Worm (Caenorhabditis elegans) whole organism, L3 larva: Measurements from ENCODE around the gene M01G5.1.
A peak's percentile ranks its signal among the peaks of the same experiment; 100 is the strongest.

Experiments
- R02D3.7 ChIP-seq: fragments of 150-350 bp; optimal IDR thresholded peaks from 2 replicates; lab custom pipeline; 2014; ENCODE audit warnings: missing biosample characterization, missing genetic modification characterization
- ceh-16 ChIP-seq: sonication (generic microtip); optimal IDR thresholded peaks from 2 replicates; lab custom pipeline; 2017; ENCODE audit warnings: missing biosample characterization, missing genetic modification characterization
- ceh-28 ChIP-seq: fragments of 150-350 bp; optimal IDR thresholded peaks from 2 replicates; lab custom pipeline; 2014; ENCODE audit warnings: missing biosample characterization, missing genetic modification reagents, missing genetic modification characterization
- ceh-82 ChIP-seq: fragments of 150-350 bp; optimal IDR thresholded peaks from 2 replicates; lab custom pipeline; 2014; ENCODE audit warnings: missing biosample characterization, missing genetic modification characterization
- daf-12 ChIP-seq: fragments of 150-350 bp; optimal IDR thresholded peaks from 2 replicates; lab custom pipeline; 2014; ENCODE audit warnings: missing biosample characterization, missing genetic modification reagents, missing genetic modification characterization
- egl-27 ChIP-seq: sonication (generic microtip); optimal IDR thresholded peaks from 4 replicates; lab custom pipeline; 2017; ENCODE audit warnings: missing biosample characterization, missing genetic modification reagents, missing genetic modification characterization
- egl-5 ChIP-seq: fragments of 150-350 bp; optimal IDR thresholded peaks from 2 replicates; lab custom pipeline; 2017; ENCODE audit warnings: missing biosample characterization, missing genetic modification reagents, missing genetic modification characterization, inconsistent platforms
- elt-1 ChIP-seq: fragments of 150-350 bp; optimal IDR thresholded peaks from 2 replicates; lab custom pipeline; 2014; ENCODE audit warnings: missing biosample characterization, missing genetic modification characterization
- hmg-11 ChIP-seq: sonication (generic microtip); optimal IDR thresholded peaks from 2 replicates; lab custom pipeline; 2016; ENCODE audit warnings: missing genetic modification characterization, missing compliant biosample characterization
- lin-15B ChIP-seq: fragments of 150-350 bp; optimal IDR thresholded peaks from 2 replicates; lab custom pipeline; 2014; ENCODE audit warnings: missing biosample characterization, missing genetic modification characterization
- lsy-12 ChIP-seq: sonication (generic microtip); optimal IDR thresholded peaks from 2 replicates; lab custom pipeline; 2016; ENCODE audit warnings: mild to moderate bottlenecking, missing genetic modification characterization, missing compliant biosample characterization
- mdl-1 ChIP-seq: fragments of 150-350 bp; optimal IDR thresholded peaks from 2 replicates; lab custom pipeline; 2014; ENCODE audit warnings: missing biosample characterization, missing genetic modification characterization
- nfya-1 ChIP-seq: sonication (generic microtip); optimal IDR thresholded peaks from 2 replicates; lab custom pipeline; 2017; ENCODE audit warnings: missing genetic modification characterization, mild to moderate bottlenecking, missing compliant biosample characterization, antibody characterized with exemption, moderate library complexity; ENCODE audit not compliant: insufficient read depth
- nhr-23 ChIP-seq: fragments of 150-350 bp; optimal IDR thresholded peaks from 2 replicates; lab custom pipeline; 2014; ENCODE audit warnings: missing biosample characterization, missing genetic modification reagents, missing genetic modification characterization
- nhr-67 ChIP-seq: fragments of 150-350 bp; optimal IDR thresholded peaks from 2 replicates; lab custom pipeline; 2014; ENCODE audit warnings: missing biosample characterization, missing genetic modification characterization
- pha-4 ChIP-seq: fragments of 150-350 bp; optimal IDR thresholded peaks from 2 replicates; lab custom pipeline; 2014; ENCODE audit warnings: missing biosample characterization, missing genetic modification reagents, missing genetic modification characterization
- skn-1 ChIP-seq: fragments of 150-350 bp; optimal IDR thresholded peaks from 2 replicates; lab custom pipeline; 2014; ENCODE audit warnings: missing biosample characterization, missing genetic modification characterization
- snpc-4 ChIP-seq: fragments of 150-350 bp; optimal IDR thresholded peaks from 2 replicates; lab custom pipeline; 2014; ENCODE audit warnings: missing biosample characterization, missing genetic modification characterization
- unc-39 ChIP-seq: sonication (generic microtip); optimal IDR thresholded peaks from 4 replicates; lab custom pipeline; 2017; ENCODE audit warnings: missing biosample characterization, missing genetic modification characterization
- ztf-11 ChIP-seq: fragments of 150-350 bp; optimal IDR thresholded peaks from 2 replicates; lab custom pipeline; 2014; ENCODE audit warnings: missing biosample characterization, missing genetic modification characterization
- ztf-4 ChIP-seq: fragments of 150-350 bp; optimal IDR thresholded peaks from 2 replicates; lab custom pipeline; 2014; ENCODE audit warnings: missing biosample characterization, missing genetic modification characterization

The M01G5.1 gene

ce11 chrIII:1534431-1534830 lies 38.2 kb downstream of the M01G5.1 start:
- TF ChIP-seq lsy-12 (tag; lab: Kevin White, UChicago) (no peak), skn-1 (tag; lab: Kevin White, UChicago) (no peak), snpc-4 (tag; lab: Kevin White, UChicago) (no peak), lin-15B (tag; lab: Kevin White, UChicago) (peak; percentile 7), ztf-4 (tag; lab: Kevin White, UChicago) (no peak)

ce11 chrIII:1539366-1539765 lies 43.2 kb downstream of the M01G5.1 start:
- TF ChIP-seq ceh-16 (tag; lab: Kevin White, UChicago), result no peak
- TF ChIP-seq ztf-11 (tag; lab: Kevin White, UChicago), result no peak
- TF ChIP-seq skn-1 (tag; lab: Kevin White, UChicago), result no peak
- TF ChIP-seq lsy-12 (tag; lab: Kevin White, UChicago), result no peak

- peak; percentile 5 for TF ChIP-seq hmg-11
- TF ChIP-seq lin-15B (tag; lab: Kevin White, UChicago), result peak; percentile 86
- TF ChIP-seq pha-4 (tag; lab: Kevin White, UChicago), result peak; percentile 24
- TF ChIP-seq nhr-67 (tag; lab: Kevin White, UChicago), result no peak
- no peak for TF ChIP-seq unc-39 (tag; lab: Kevin White, UChicago)
- no peak for TF ChIP-seq mdl-1
- no peak for TF ChIP-seq ceh-16 (tag; lab: Kevin White, UChicago)
- TF ChIP-seq nfya-1 (tag; lab: Kevin White, UChicago), result peak; percentile 1
- TF ChIP-seq daf-12 (tag; lab: Kevin White, UChicago), result no peak
Measured at ce11 chrIII:1540100-1540695, 44.0 kb downstream of the M01G5.1 start, which contains the start of the genes Y67D2.5 and cisd-3.2. TSS of gene Y67D2.5 (minus strand) at chrIII:1540244. TSS of gene cisd-3.2 (plus strand) at chrIII:1540493.

- TF ChIP-seq ceh-28 (tag; lab: Kevin White, UChicago) (peak; percentile 90), R02D3.7 (no peak)
Measured at ce11 chrIII:1543406-1544011, 47.3 kb downstream of the M01G5.1 start.

- no peak for TF ChIP-seq ceh-82
- no peak for TF ChIP-seq skn-1 (tag; lab: Kevin White, UChicago)
- no peak for TF ChIP-seq elt-1
Measured at ce11 chrIII:1554347-1554746, 58.1 kb downstream of the M01G5.1 start, which contains the start of gene ddx-35. TSS of gene ddx-35 (minus strand) at chrIII:1554447.

- TF ChIP-seq nhr-23 (tag; lab: Kevin White, UChicago) (peak; percentile 39), hmg-11 (peak; percentile 49), pha-4 (tag; lab: Kevin White, UChicago) (peak; percentile 74), nfya-1 (tag; lab: Kevin White, UChicago) (peak; percentile 61), skn-1 (tag; lab: Kevin White, UChicago) (no peak), lin-15B (tag; lab: Kevin White, UChicago) (peak; percentile 54), egl-27 (no peak), egl-5 (tag; lab: Kevin White, UChicago) (peak; percentile 45)
Measured at ce11 chrIII:1558441-1559159, 62.4 kb downstream of the M01G5.1 start, which contains the start of the genes eelo-1 and Y67D2.2. TSS of gene eelo-1 (minus strand) at chrIII:1558529. TSS of gene Y67D2.2 (plus strand) at chrIII:1558800.
